Worm (Caenorhabditis elegans) whole organism, young adult: ENCODE measurements around the gene ddb-1.

Experiments used
- F22D6.2 ChIP-seq: sonication (generic microtip); optimal IDR thresholded peaks from 2 replicates; lab custom pipeline; 2016; ENCODE audit warnings: mild to moderate bottlenecking, missing genetic modification characterization, missing compliant biosample characterization
- Y53F4B.3 ChIP-seq: fragments of 200-800 bp; sonication (Bioruptor generic); IDR thresholded peaks from 2 replicates; pipeline ENCODE4 v1.3.6; 2022; ENCODE audit warnings: missing genetic modification reagents, missing genetic modification characterization, missing compliant biosample characterization
- Y56A3A.18 ChIP-seq: fragments of 200-800 bp; sonication (Bioruptor generic); IDR thresholded peaks from 2 replicates; pipeline ENCODE4 v1.3.6; 2022; ENCODE audit warnings: missing genetic modification reagents, missing genetic modification characterization, missing compliant biosample characterization
- akir-1 ChIP-seq: fragments of 200-800 bp; sonication (Bioruptor generic); optimal IDR thresholded peaks from 2 replicates; lab custom pipeline; 2018; ENCODE audit warnings: mild to moderate bottlenecking, missing genetic modification characterization, moderate library complexity, missing compliant biosample characterization
- ama-1 ChIP-seq, 3 experiments: fragments of 150-350 bp in 1 of 3; sonication (generic microtip) in 2 of 3; optimal IDR thresholded peaks; 2 replicates each; lab custom pipeline; 2014 to 2018; ENCODE audit warnings: missing biosample characterization in 2 of 3, missing genetic modification characterization in 2 of 3, missing genetic modification reagents in 2 of 3
- bed-1 ChIP-seq: fragments of 200-800 bp; sonication (Bioruptor generic); IDR thresholded peaks from 2 replicates; pipeline ENCODE4 v1.3.6; 2022; ENCODE audit warnings: missing genetic modification reagents, missing genetic modification characterization, missing compliant biosample characterization
- ceh-27 ChIP-seq: fragments of 200-800 bp; sonication (Bioruptor generic); optimal IDR thresholded peaks from 2 replicates; lab custom pipeline; 2018; ENCODE audit warnings: mild to moderate bottlenecking, missing genetic modification characterization, moderate library complexity, missing compliant biosample characterization
- ceh-91 ChIP-seq: fragments of 200-800 bp; sonication (Bioruptor generic); IDR thresholded peaks from 2 replicates; pipeline ENCODE4 v1.3.6; 2022; ENCODE audit warnings: missing genetic modification reagents, missing genetic modification characterization, missing compliant biosample characterization
- egl-18 ChIP-seq: fragments of 200-800 bp; sonication (Bioruptor generic); IDR thresholded peaks from 2 replicates; pipeline ENCODE4 v1.3.6; 2022; ENCODE audit warnings: missing genetic modification reagents, missing genetic modification characterization, missing compliant biosample characterization
- him-1 ChIP-seq: sonication (generic microtip); optimal IDR thresholded peaks from 2 replicates; lab custom pipeline; 2016; ENCODE audit warnings: missing genotype, missing genetic modification reagents, missing genetic modification characterization, missing compliant biosample characterization
- hlh-12 ChIP-seq: sonication (generic microtip); optimal IDR thresholded peaks from 2 replicates; lab custom pipeline; 2016; ENCODE audit warnings: missing genetic modification characterization, missing compliant biosample characterization
- hmg-20 ChIP-seq: fragments of 200-800 bp; sonication (Bioruptor generic); IDR thresholded peaks from 2 replicates; pipeline ENCODE4 v1.3.6; 2022; ENCODE audit warnings: missing genetic modification reagents, missing genetic modification characterization, missing compliant biosample characterization
- hrde-1 ChIP-seq: sonication (generic microtip); optimal IDR thresholded peaks from 2 replicates; lab custom pipeline; 2016; ENCODE audit warnings: missing genetic modification characterization, mild to moderate bottlenecking, missing compliant biosample characterization, moderate library complexity, missing genotype, missing genetic modification reagents, borderline replicate concordance
- nfyb-1 ChIP-seq: fragments of 200-800 bp; sonication (Bioruptor generic); IDR thresholded peaks from 2 replicates; pipeline ENCODE4 v1.3.6; 2022; ENCODE audit warnings: missing genetic modification reagents, missing genetic modification characterization, missing compliant biosample characterization
- nhr-80 ChIP-seq: sonication (generic microtip); optimal IDR thresholded peaks from 2 replicates; lab custom pipeline; 2016; ENCODE audit warnings: missing genetic modification characterization, missing compliant biosample characterization
- sdz-38 ChIP-seq: sonication (generic microtip); optimal IDR thresholded peaks from 2 replicates; lab custom pipeline; 2016; ENCODE audit warnings: missing genotype, missing genetic modification characterization, missing compliant biosample characterization
- sea-2 ChIP-seq: fragments of 200-800 bp; sonication (Bioruptor generic); IDR thresholded peaks from 2 replicates; pipeline ENCODE4 v1.3.6; 2022; ENCODE audit warnings: missing genetic modification characterization, missing compliant biosample characterization
- zfh-2 ChIP-seq: fragments of 200-800 bp; sonication (Bioruptor generic); conservative IDR thresholded peaks from 2 replicates; pipeline ENCODE4 v1.3.6; 2022; ENCODE audit warnings: missing genetic modification reagents, missing genetic modification characterization, missing compliant biosample characterization
- ztf-28 ChIP-seq: fragments of 200-800 bp; sonication (Bioruptor generic); IDR thresholded peaks from 2 replicates; pipeline ENCODE4 v1.3.6; 2022; ENCODE audit warnings: missing genetic modification reagents, missing genetic modification characterization, missing compliant biosample characterization

Gene ddb-1

DNA sequence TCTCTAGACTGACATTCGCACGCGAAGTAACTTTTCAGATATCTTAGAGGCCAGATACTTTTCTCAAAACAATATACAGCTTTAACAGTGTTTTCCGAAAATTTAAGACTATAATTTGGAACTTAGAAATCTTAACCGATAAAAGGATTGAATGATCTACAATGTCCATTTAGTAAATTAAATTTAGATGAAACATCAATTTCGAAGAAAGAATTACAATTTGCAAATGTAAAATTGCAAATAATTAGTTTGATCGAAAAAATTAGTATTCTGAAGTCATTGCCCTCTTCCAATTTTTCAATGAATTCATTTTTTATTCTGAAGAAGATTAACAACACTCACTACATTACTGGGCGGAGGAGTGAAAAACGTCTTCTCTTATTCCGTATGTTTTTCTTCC lies 52.4 kb downstream of the ddb-1 start, which contains the start of gene bath-37:
Gene bath-37 (plus strand): TSS at position 301 of the 400 bp plus-strand sequence.
- TF ChIP-seq ceh-27 (GFP tag; lab: Kevin White, UChicago) (no peak), egl-18 (GFP tag; lab: Robert Waterston, UW) (no peak), hmg-20 (GFP tag; lab: Robert Waterston, UW) (no peak), nfyb-1 (no peak), hrde-1 (tag; lab: Kevin White, UChicago) (no peak), Y56A3A.18 (GFP tag; lab: Robert Waterston, UW) (no peak), ztf-28 (GFP tag; lab: Robert Waterston, UW) (no peak), ceh-91 (GFP tag; lab: Robert Waterston, UW) (no peak), sdz-38 (tag; lab: Kevin White, UChicago) (no peak), akir-1 (GFP tag; lab: Kevin White, UChicago) (no peak), bed-1 (no peak), Y53F4B.3 (GFP tag; lab: Robert Waterston, UW) (no peak), ama-1 (optimal IDR thresholded peaks at IDR 0.05; lab: Kevin White, UChicago) (no peak), ama-1 (GFP tag; optimal IDR thresholded peaks at IDR 0.05; lab: Kevin White, UChicago) (no peak), hlh-12 (no peak), nhr-80 (no peak), sea-2 (no peak), him-1 (no peak), F22D6.2 (tag; lab: Kevin White, UChicago) (no peak), zfh-2 (GFP tag; lab: Robert Waterston, UW) (no peak)
